Fruit fly (Drosophila melanogaster) whole organism, prepupa: Measurements from ENCODE around the gene Miga.

Source experiments
- CG1621 ChIP-seq: fragments of 200-800 bp; sonication (Bioruptor generic); optimal IDR thresholded peaks from 3 replicates; lab custom pipeline; 2018; ENCODE audit warnings: missing biosample characterization, mild to moderate bottlenecking, missing genetic modification characterization
- CG6792 ChIP-seq: fragments of 200-800 bp; sonication (Bioruptor generic); optimal IDR thresholded peaks from 3 replicates; lab custom pipeline; 2016; ENCODE audit warnings: missing biosample characterization, missing genetic modification characterization
- CG6854 ChIP-seq: fragments of 200-800 bp; sonication (Bioruptor generic); optimal IDR thresholded peaks from 2 replicates; lab custom pipeline; 2017; ENCODE audit warnings: missing biosample characterization, mild to moderate bottlenecking, missing genetic modification characterization
- CG8319 ChIP-seq: fragments of 200-800 bp; sonication (Bioruptor generic); optimal IDR thresholded peaks from 3 replicates; lab custom pipeline; 2016; ENCODE audit warnings: missing biosample characterization, missing genetic modification characterization
- CG8632 ChIP-seq: fragments of 200-800 bp; sonication (Bioruptor generic); optimal IDR thresholded peaks from 3 replicates; lab custom pipeline; 2016; ENCODE audit warnings: missing biosample characterization, missing genetic modification characterization
- Gug ChIP-seq: fragments of 200-800 bp; sonication (Bioruptor generic); IDR thresholded peaks from 2 replicates; pipeline ENCODE4 v1.3.6; 2022; ENCODE audit warnings: missing biosample characterization, missing genetic modification characterization
- Lpt ChIP-seq: fragments of 200-800 bp; sonication (Bioruptor generic); optimal IDR thresholded peaks from 3 replicates; lab custom pipeline; 2016; ENCODE audit warnings: missing biosample characterization, missing genetic modification characterization
- OdsH ChIP-seq: fragments of 200-800 bp; sonication (Bioruptor generic); optimal IDR thresholded peaks from 3 replicates; lab custom pipeline; 2016; ENCODE audit warnings: missing biosample characterization, missing genetic modification characterization
- Sox102F ChIP-seq: fragments of 200-800 bp; sonication (Bioruptor generic); optimal IDR thresholded peaks from 2 replicates; lab custom pipeline; 2016; ENCODE audit warnings: missing biosample characterization, mild to moderate bottlenecking, missing genetic modification characterization
- achi ChIP-seq: fragments of 200-800 bp; sonication (Bioruptor generic); optimal IDR thresholded peaks from 3 replicates; lab custom pipeline; 2016; ENCODE audit warnings: missing biosample characterization, missing genetic modification characterization
- spab ChIP-seq: fragments of 200-800 bp; sonication (Bioruptor generic); optimal IDR thresholded peaks from 2 replicates; lab custom pipeline; 2017; ENCODE audit warnings: missing biosample characterization, mild to moderate bottlenecking, missing genetic modification characterization, missing genetic modification reagents

dm6 chrX:8484778-8485177 is 47.2 kb upstream of the Miga start:
- TF ChIP-seq CG6792 (GFP tag; lab: Kevin White, UChicago), result no peak
- TF ChIP-seq OdsH (GFP tag; lab: Kevin White, UChicago), result no peak
- no peak for TF ChIP-seq CG8632 (GFP tag; lab: Kevin White, UChicago)
- TF ChIP-seq CG6854, result no peak
- no peak for TF ChIP-seq Lpt (GFP tag; lab: Kevin White, UChicago)
- no peak for TF ChIP-seq achi (GFP tag; lab: Kevin White, UChicago)
- TF ChIP-seq spab (GFP tag; lab: Kevin White, UChicago), result no peak
- TF ChIP-seq Gug (GFP tag; lab: Robert Waterston, UW), result no peak
- TF ChIP-seq CG8319, result no peak
- no peak for TF ChIP-seq Sox102F
- no peak for TF ChIP-seq CG1621 (tag; lab: Kevin White, UChicago)
